Worm (Caenorhabditis elegans) whole organism, mixed stage, embryonic: Measurements from ENCODE around the gene parp-2.

Experiments used
- M03D4.4 ChIP-seq: sonication (generic microtip); optimal IDR thresholded peaks from 2 replicates; lab custom pipeline; 2017; ENCODE audit warnings: mild to moderate bottlenecking, missing genetic modification characterization, missing compliant biosample characterization
- bed-3 ChIP-seq: fragments of 200-800 bp; sonication (Bioruptor generic); optimal IDR thresholded peaks from 3 replicates; lab custom pipeline; 2018; ENCODE audit warnings: mild to moderate bottlenecking, missing genetic modification characterization, moderate library complexity, missing compliant biosample characterization
- blmp-1 ChIP-seq: fragments of 150-350 bp; optimal IDR thresholded peaks from 2 replicates; lab custom pipeline; 2014; ENCODE audit warnings: missing biosample characterization, missing genetic modification characterization
- ceh-39 ChIP-seq: fragments of 150-350 bp; optimal IDR thresholded peaks from 2 replicates; lab custom pipeline; 2014; ENCODE audit warnings: missing biosample characterization, missing genetic modification characterization
- ceh-43 ChIP-seq: fragments of 200-800 bp; sonication (Bioruptor generic); optimal IDR thresholded peaks from 2 replicates; lab custom pipeline; 2018; ENCODE audit warnings: mild to moderate bottlenecking, missing genetic modification characterization, moderate library complexity, missing compliant biosample characterization
- ceh-83 ChIP-seq: fragments of 200-800 bp; sonication (Bioruptor generic); optimal IDR thresholded peaks from 2 replicates; lab custom pipeline; 2018; ENCODE audit warnings: mild to moderate bottlenecking, missing genetic modification characterization, missing compliant biosample characterization
- ces-1 ChIP-seq: fragments of 150-350 bp; optimal IDR thresholded peaks from 2 replicates; lab custom pipeline; 2014; ENCODE audit warnings: missing biosample characterization, missing genetic modification reagents, missing genetic modification characterization
- drap-1 ChIP-seq: fragments of 200-800 bp; sonication (Bioruptor generic); optimal IDR thresholded peaks from 3 replicates; lab custom pipeline; 2018; ENCODE audit warnings: mild to moderate bottlenecking, missing genetic modification characterization, missing compliant biosample characterization
- elt-1 ChIP-seq: sonication (generic microtip); optimal IDR thresholded peaks from 2 replicates; lab custom pipeline; 2017; ENCODE audit warnings: missing genetic modification characterization, mild to moderate bottlenecking, missing compliant biosample characterization, antibody characterized with exemption, moderate library complexity, borderline replicate concordance; ENCODE audit not compliant: insufficient read depth
- elt-3 ChIP-seq: fragments of 150-350 bp; optimal IDR thresholded peaks from 2 replicates; lab custom pipeline; 2014; ENCODE audit warnings: missing biosample characterization, missing genetic modification characterization
- flh-1 ChIP-seq: fragments of 200-800 bp; sonication (Bioruptor generic); optimal IDR thresholded peaks from 2 replicates; lab custom pipeline; 2018; ENCODE audit warnings: mild to moderate bottlenecking, missing genetic modification characterization, moderate library complexity, missing compliant biosample characterization
- ham-2 ChIP-seq: fragments of 200-800 bp; sonication (Bioruptor generic); optimal IDR thresholded peaks from 2 replicates; lab custom pipeline; 2018; ENCODE audit warnings: mild to moderate bottlenecking, missing genetic modification characterization, missing compliant biosample characterization
- lin-13 ChIP-seq: fragments of 150-350 bp; optimal IDR thresholded peaks from 2 replicates; lab custom pipeline; 2014; ENCODE audit warnings: missing biosample characterization, missing genetic modification characterization
- lin-32 ChIP-seq: fragments of 200-800 bp; sonication (Bioruptor generic); optimal IDR thresholded peaks from 2 replicates; lab custom pipeline; 2018; ENCODE audit warnings: mild to moderate bottlenecking, missing genetic modification characterization, missing compliant biosample characterization
- lsy-2 ChIP-seq: fragments of 150-350 bp; optimal IDR thresholded peaks from 2 replicates; lab custom pipeline; 2014; ENCODE audit warnings: missing biosample characterization, missing genetic modification characterization
- mab-5 ChIP-seq: fragments of 150-350 bp; optimal IDR thresholded peaks from 2 replicates; lab custom pipeline; 2014; ENCODE audit warnings: missing biosample characterization, missing genetic modification characterization
- mep-1 ChIP-seq: fragments of 150-350 bp; optimal IDR thresholded peaks from 2 replicates; lab custom pipeline; 2017; ENCODE audit warnings: missing biosample characterization, missing genetic modification reagents, missing genetic modification characterization, inconsistent platforms
- mls-2 ChIP-seq: sonication (generic microtip); optimal IDR thresholded peaks from 2 replicates; lab custom pipeline; 2016; ENCODE audit warnings: mild to moderate bottlenecking, missing genetic modification characterization, moderate library complexity, missing compliant biosample characterization
- nhr-12 ChIP-seq: fragments of 150-350 bp; optimal IDR thresholded peaks from 2 replicates; lab custom pipeline; 2014; ENCODE audit warnings: missing biosample characterization, missing genetic modification characterization
- nhr-2 ChIP-seq: fragments of 150-350 bp; optimal IDR thresholded peaks from 2 replicates; lab custom pipeline; 2014; ENCODE audit warnings: missing biosample characterization, missing genetic modification characterization
- nhr-237 ChIP-seq: fragments of 150-350 bp; optimal IDR thresholded peaks from 2 replicates; lab custom pipeline; 2014; ENCODE audit warnings: missing biosample characterization, missing genetic modification characterization
- nhr-28 ChIP-seq: fragments of 150-350 bp; optimal IDR thresholded peaks from 2 replicates; lab custom pipeline; 2014; ENCODE audit warnings: missing biosample characterization, missing genetic modification characterization
- pha-4 ChIP-seq: fragments of 150-350 bp; optimal IDR thresholded peaks from 2 replicates; lab custom pipeline; 2018; ENCODE audit warnings: missing biosample characterization, missing genetic modification reagents, missing genetic modification characterization
- sem-2 ChIP-seq: fragments of 200-800 bp; sonication (Bioruptor generic); optimal IDR thresholded peaks from 2 replicates; lab custom pipeline; 2018; ENCODE audit warnings: mild to moderate bottlenecking, missing genetic modification characterization, missing compliant biosample characterization
- snpc-4 ChIP-seq: fragments of 150-350 bp; optimal IDR thresholded peaks from 2 replicates; lab custom pipeline; 2014; ENCODE audit warnings: missing biosample characterization, missing genetic modification characterization
- sptf-1 ChIP-seq: sonication (generic microtip); optimal IDR thresholded peaks from 2 replicates; lab custom pipeline; 2017; ENCODE audit warnings: mild to moderate bottlenecking, missing genetic modification characterization, moderate library complexity, missing compliant biosample characterization
- unc-120 ChIP-seq: sonication (generic microtip); optimal IDR thresholded peaks from 2 replicates; lab custom pipeline; 2017; ENCODE audit warnings: missing genetic modification characterization, missing compliant biosample characterization; ENCODE audit not compliant: poor library complexity, severe bottlenecking
- unc-62 ChIP-seq: fragments of 150-350 bp; optimal IDR thresholded peaks from 2 replicates; lab custom pipeline; 2014; ENCODE audit warnings: missing biosample characterization, missing genetic modification reagents, missing genetic modification characterization
- zip-8 ChIP-seq: fragments of 150-350 bp; optimal IDR thresholded peaks from 2 replicates; lab custom pipeline; 2014; ENCODE audit warnings: missing biosample characterization, missing genetic modification characterization
- ztf-11 ChIP-seq: fragments of 150-350 bp; optimal IDR thresholded peaks from 2 replicates; lab custom pipeline; 2014; ENCODE audit warnings: missing biosample characterization, missing genetic modification characterization

The parp-2 gene

DNA sequence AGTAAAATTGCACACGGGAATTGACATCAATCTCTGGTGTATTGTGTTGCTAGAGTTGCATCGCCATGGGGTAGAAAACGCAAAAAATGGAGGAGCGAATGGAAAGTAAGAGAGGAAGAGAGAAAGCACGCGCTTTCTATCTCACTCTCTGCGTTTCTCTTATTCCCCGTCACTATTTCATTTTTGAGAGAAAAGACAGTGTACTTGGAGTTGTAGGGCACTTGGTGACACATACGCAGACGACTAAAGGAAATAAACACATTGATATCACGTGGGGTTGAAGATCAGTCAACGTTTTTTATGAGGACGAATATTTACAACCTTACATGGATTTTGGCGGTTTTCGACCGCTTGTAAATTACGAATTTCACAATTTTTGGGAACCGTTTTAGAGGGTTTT is 10.6 kb downstream of the parp-2 start (continued):
- TF ChIP-seq blmp-1 (no peak), nhr-28 (tag; lab: Kevin White, UChicago) (peak; percentile 28), elt-3 (no peak), flh-1 (no peak), ces-1 (GFP tag; lab: Kevin White, UChicago) (no peak), lin-32 (GFP tag; lab: Kevin White, UChicago) (no peak), ceh-83 (GFP tag; lab: Kevin White, UChicago) (no peak)

DNA sequence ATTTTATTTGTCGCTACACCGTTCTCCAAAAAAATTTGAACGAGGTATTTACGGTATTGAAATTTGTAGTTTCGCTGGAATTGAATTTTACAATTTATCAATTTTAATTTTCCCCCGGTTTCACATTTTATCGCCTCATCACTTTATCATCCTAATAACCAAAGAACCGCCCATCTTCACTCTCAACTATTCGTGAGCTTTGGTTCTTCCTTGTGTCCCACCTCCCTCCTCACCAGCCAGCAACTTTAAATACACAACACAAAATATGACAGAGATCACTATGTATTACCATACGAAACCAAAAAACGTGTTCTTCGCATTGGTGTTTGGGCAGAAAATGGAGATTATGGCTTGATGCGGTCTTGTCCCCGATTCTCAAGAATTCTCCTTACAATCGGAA is 11.2 kb downstream of the parp-2 start:
- no peak for TF ChIP-seq nhr-237 (tag; lab: Kevin White, UChicago)
- no peak for TF ChIP-seq drap-1
- no peak for TF ChIP-seq lin-13 (tag; lab: Kevin White, UChicago)
- TF ChIP-seq bed-3 (GFP tag; lab: Kevin White, UChicago) = no peak
- no peak for TF ChIP-seq mls-2 (tag; lab: Kevin White, UChicago)
- TF ChIP-seq lsy-2 (tag; lab: Kevin White, UChicago) = no peak
- no peak for TF ChIP-seq mep-1 (tag; lab: Kevin White, UChicago)
- no peak for TF ChIP-seq ham-2 (GFP tag; lab: Kevin White, UChicago)
- TF ChIP-seq nhr-2 (tag; lab: Kevin White, UChicago) = no peak
- TF ChIP-seq ceh-83 (GFP tag; lab: Kevin White, UChicago) = no peak
- no peak for TF ChIP-seq ztf-11 (tag; lab: Kevin White, UChicago)
- TF ChIP-seq nhr-12 (tag; lab: Kevin White, UChicago) = no peak

DNA sequence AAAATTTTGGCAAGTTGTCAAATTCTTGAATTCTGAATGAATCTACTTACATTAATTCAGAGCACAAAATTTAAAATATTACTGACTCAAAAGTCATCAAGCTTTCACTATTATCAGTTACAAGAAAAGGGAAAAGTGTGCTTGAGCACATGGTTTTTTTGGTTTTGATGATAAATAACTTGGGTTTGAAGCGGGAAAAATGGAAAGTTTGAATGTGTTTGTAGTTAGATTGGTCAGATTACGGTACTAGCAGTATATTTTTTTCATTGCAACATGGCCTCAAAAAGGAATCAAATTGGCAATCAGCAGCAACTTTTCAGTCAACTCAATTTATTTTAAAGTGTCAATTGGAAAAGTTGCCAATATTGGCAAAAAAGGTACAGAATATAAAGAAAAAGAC is 11.8 kb downstream of the parp-2 start:
- TF ChIP-seq zip-8 (tag; lab: Kevin White, UChicago) (no peak), pha-4 (tag; lab: Kevin White, UChicago) (no peak), lsy-2 (tag; lab: Kevin White, UChicago) (no peak), mep-1 (tag; lab: Kevin White, UChicago) (no peak), snpc-4 (tag; lab: Kevin White, UChicago) (no peak), sem-2 (GFP tag; lab: Kevin White, UChicago) (no peak), elt-3 (no peak), sptf-1 (no peak), lin-13 (tag; lab: Kevin White, UChicago) (no peak), unc-62 (GFP tag; lab: Kevin White, UChicago) (no peak), ham-2 (GFP tag; lab: Kevin White, UChicago) (no peak), M03D4.4 (tag; lab: Kevin White, UChicago) (no peak), ces-1 (GFP tag; lab: Kevin White, UChicago) (no peak), lin-32 (GFP tag; lab: Kevin White, UChicago) (no peak), drap-1 (no peak), ceh-83 (GFP tag; lab: Kevin White, UChicago) (no peak)

DNA sequence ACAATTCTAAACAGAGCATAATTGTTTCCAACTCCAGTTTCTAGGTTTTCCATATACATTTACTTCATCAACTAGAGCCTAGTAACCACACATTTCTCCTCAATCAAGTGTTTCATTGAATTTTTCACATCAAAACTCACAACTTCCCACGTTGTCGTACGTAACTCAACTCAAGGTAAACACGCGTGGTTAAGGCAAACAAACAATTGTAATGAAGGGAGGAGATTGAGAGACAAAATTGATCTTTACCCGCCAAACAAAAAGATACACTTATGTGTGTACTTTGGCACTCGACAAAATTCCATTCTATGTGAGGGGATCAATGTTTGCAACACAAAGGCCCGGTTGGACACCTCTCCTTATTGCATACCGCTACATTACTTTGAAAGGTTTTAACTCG is 12.5 kb downstream of the parp-2 start, which contains the start of gene nhr-19:
nhr-19 (minus strand) TSS at position 191 of the 400 bp plus-strand sequence.
- no peak for TF ChIP-seq lin-13 (tag; lab: Kevin White, UChicago)
- no peak for TF ChIP-seq nhr-28 (tag; lab: Kevin White, UChicago)
- TF ChIP-seq bed-3 (GFP tag; lab: Kevin White, UChicago) = no peak
- TF ChIP-seq mab-5 (tag; lab: Kevin White, UChicago) = no peak
- TF ChIP-seq ceh-39 = no peak
- peak; percentile 10 for TF ChIP-seq pha-4 (tag; lab: Kevin White, UChicago)

DNA sequence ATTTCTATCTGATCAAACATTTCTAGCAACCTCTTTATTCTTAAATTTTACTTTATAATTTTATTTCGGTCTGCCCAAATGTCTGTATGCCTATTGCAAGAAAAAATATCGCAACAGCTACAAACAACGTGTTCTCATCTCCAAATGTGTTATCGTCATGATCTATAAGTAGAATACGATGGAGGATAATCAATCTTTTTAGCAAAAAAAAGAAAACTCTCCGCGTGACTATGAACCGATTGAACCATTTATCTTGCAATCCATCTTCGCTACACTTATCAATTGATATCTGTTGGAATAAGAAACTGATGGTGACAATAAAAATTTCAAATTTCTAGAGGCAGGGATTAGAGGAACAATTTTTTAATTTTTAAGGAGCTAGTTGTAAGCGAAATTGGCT is 13.1 kb downstream of the parp-2 start:
- TF ChIP-seq elt-1 (tag; lab: Kevin White, UChicago) = peak; percentile 37
- TF ChIP-seq mep-1 (tag; lab: Kevin White, UChicago) = no peak
- TF ChIP-seq, all 35 proteins: peak for 1

DNA sequence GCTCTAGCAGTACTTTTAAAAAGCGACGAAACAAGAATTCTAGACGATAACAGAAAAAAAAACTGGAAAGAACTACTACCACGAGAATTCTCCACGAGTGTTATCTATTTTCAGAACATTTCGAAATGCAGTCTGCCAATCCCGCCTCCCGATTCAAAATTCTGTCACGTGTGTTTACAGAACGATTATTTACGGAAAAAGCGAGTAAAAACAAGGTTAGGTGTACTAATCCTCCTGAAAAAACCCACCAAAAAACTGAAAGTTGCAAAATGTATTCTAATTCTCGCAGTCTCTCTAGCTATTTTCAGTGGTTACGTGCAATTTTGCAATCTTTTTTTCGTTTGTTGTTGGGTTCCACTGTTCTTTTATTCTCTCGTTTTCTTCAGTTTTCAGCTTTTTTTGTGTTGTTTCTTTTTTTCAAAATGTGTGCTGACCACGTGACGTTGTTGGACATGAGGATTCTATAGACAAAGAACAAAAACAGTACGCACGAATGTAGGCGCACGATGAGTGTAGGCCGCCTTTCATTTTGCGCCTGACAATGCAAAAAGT is 13.7 kb downstream of the parp-2 start:
- TF ChIP-seq ceh-43 = no peak
- no peak for TF ChIP-seq unc-120
